Worm (Caenorhabditis elegans) whole organism, L2 larva: ENCODE measurements around the gene K02D10.3.
A peak's percentile ranks its signal among the peaks of the same experiment; 100 is the strongest.

ENCODE experiments used
- C34F6.9 ChIP-seq: fragments of 150-350 bp; optimal IDR thresholded peaks from 2 replicates; lab custom pipeline; 2014; ENCODE audit warnings: missing biosample characterization, missing genetic modification characterization
- F13H6.1 ChIP-seq: sonication (generic microtip); optimal IDR thresholded peaks from 2 replicates; lab custom pipeline; 2016; ENCODE audit warnings: missing genetic modification characterization, missing compliant biosample characterization
- R02D3.7 ChIP-seq: fragments of 150-350 bp; optimal IDR thresholded peaks from 2 replicates; lab custom pipeline; 2014; ENCODE audit warnings: missing biosample characterization, missing genetic modification characterization
- Y55F3AM.14 ChIP-seq: fragments of 200-800 bp; sonication (Bioruptor generic); optimal IDR thresholded peaks from 2 replicates; lab custom pipeline; 2018; ENCODE audit warnings: mild to moderate bottlenecking, missing genetic modification characterization, missing compliant biosample characterization
- ZK546.5 ChIP-seq: sonication (generic microtip); optimal IDR thresholded peaks from 2 replicates; lab custom pipeline; 2017; ENCODE audit warnings: missing biosample characterization, missing genetic modification characterization
- alr-1 ChIP-seq: fragments of 150-350 bp; optimal IDR thresholded peaks from 2 replicates; lab custom pipeline; 2014; ENCODE audit warnings: missing biosample characterization, missing genetic modification characterization
- aly-2 ChIP-seq: fragments of 150-350 bp; optimal IDR thresholded peaks from 2 replicates; lab custom pipeline; 2014; ENCODE audit warnings: missing biosample characterization, missing genetic modification characterization
- ama-1 ChIP-seq: fragments of 150-350 bp; optimal IDR thresholded peaks from 2 replicates; lab custom pipeline; 2018; ENCODE audit warnings: inconsistent platforms
- blmp-1 ChIP-seq: sonication (generic microtip); optimal IDR thresholded peaks from 2 replicates; lab custom pipeline; 2017; ENCODE audit warnings: missing genetic modification characterization, mild to moderate bottlenecking, missing compliant biosample characterization, antibody characterized with exemption, moderate library complexity; ENCODE audit not compliant: insufficient read depth
- ceh-16 ChIP-seq: fragments of 150-350 bp; optimal IDR thresholded peaks from 2 replicates; lab custom pipeline; 2014; ENCODE audit warnings: missing biosample characterization, missing genetic modification characterization
- ceh-82 ChIP-seq: fragments of 150-350 bp; optimal IDR thresholded peaks from 2 replicates; lab custom pipeline; 2014; ENCODE audit warnings: missing biosample characterization, missing genetic modification characterization
- crh-2 ChIP-seq: sonication (generic microtip); optimal IDR thresholded peaks from 2 replicates; lab custom pipeline; 2017; ENCODE audit warnings: missing biosample characterization, missing genetic modification characterization
- dmd-4 ChIP-seq: sonication (generic microtip); optimal IDR thresholded peaks from 2 replicates; lab custom pipeline; 2017; ENCODE audit warnings: missing biosample characterization, missing genetic modification characterization
- egl-27 ChIP-seq: sonication (generic microtip); optimal IDR thresholded peaks from 3 replicates; lab custom pipeline; 2017; ENCODE audit warnings: missing biosample characterization, missing genetic modification reagents, missing genetic modification characterization
- elt-1 ChIP-seq: fragments of 150-350 bp; optimal IDR thresholded peaks from 2 replicates; lab custom pipeline; 2014; ENCODE audit warnings: missing biosample characterization, missing genetic modification characterization
- elt-3 ChIP-seq: sonication (generic microtip); optimal IDR thresholded peaks from 2 replicates; lab custom pipeline; 2017; ENCODE audit warnings: missing biosample characterization, missing genetic modification characterization
- fos-1 ChIP-seq: fragments of 150-350 bp; optimal IDR thresholded peaks from 2 replicates; lab custom pipeline; 2014; ENCODE audit warnings: missing biosample characterization, missing genetic modification characterization
- gmeb-1 ChIP-seq: fragments of 150-350 bp; optimal IDR thresholded peaks from 2 replicates; lab custom pipeline; 2014; ENCODE audit warnings: missing biosample characterization, missing genetic modification characterization
- lin-11 ChIP-seq: fragments of 150-350 bp; sonication (generic microtip); optimal IDR thresholded peaks from 2 replicates; lab custom pipeline; 2014; ENCODE audit warnings: missing biosample characterization, missing genetic modification characterization, inconsistent platforms, mixed read lengths
- lin-13 ChIP-seq: fragments of 150-350 bp; optimal IDR thresholded peaks from 2 replicates; lab custom pipeline; 2014; ENCODE audit warnings: missing biosample characterization, missing genetic modification reagents, missing genetic modification characterization
- lin-39 ChIP-seq: fragments of 150-350 bp; optimal IDR thresholded peaks from 2 replicates; lab custom pipeline; 2014; ENCODE audit warnings: missing biosample characterization, missing genetic modification reagents, missing genetic modification characterization
- lsy-2 ChIP-seq, 2 experiments: fragments of 150-350 bp in 1 of 2; sonication (generic microtip) in 1 of 2; optimal IDR thresholded peaks; 2 replicates each; lab custom pipeline; 2014 to 2017; ENCODE audit warnings: missing biosample characterization in 2 of 2, missing genetic modification characterization in 2 of 2
- mab-5 ChIP-seq: fragments of 150-350 bp; optimal IDR thresholded peaks from 2 replicates; lab custom pipeline; 2014; ENCODE audit warnings: missing biosample characterization, missing genetic modification characterization
- mbf-1 ChIP-seq: sonication (generic microtip); optimal IDR thresholded peaks from 2 replicates; lab custom pipeline; 2017; ENCODE audit warnings: missing biosample characterization, missing genetic modification characterization
- nhr-12 ChIP-seq: fragments of 150-350 bp; optimal IDR thresholded peaks from 2 replicates; lab custom pipeline; 2014; ENCODE audit warnings: missing biosample characterization, missing genetic modification characterization
- nhr-129 ChIP-seq: fragments of 150-350 bp; optimal IDR thresholded peaks from 2 replicates; lab custom pipeline; 2014; ENCODE audit warnings: missing biosample characterization, missing genetic modification characterization
- nhr-21 ChIP-seq: fragments of 150-350 bp; optimal IDR thresholded peaks from 2 replicates; lab custom pipeline; 2014; ENCODE audit warnings: missing biosample characterization, missing genetic modification characterization
- nhr-23 ChIP-seq: fragments of 150-350 bp; optimal IDR thresholded peaks from 2 replicates; lab custom pipeline; 2014; ENCODE audit warnings: missing biosample characterization, missing genetic modification reagents, missing genetic modification characterization
- nhr-237 ChIP-seq: fragments of 150-350 bp; optimal IDR thresholded peaks from 2 replicates; lab custom pipeline; 2014; ENCODE audit warnings: missing biosample characterization, missing genetic modification characterization
- nhr-25 ChIP-seq: fragments of 150-350 bp; sonication (generic microtip); optimal IDR thresholded peaks from 3 replicates; lab custom pipeline; 2014; ENCODE audit warnings: missing biosample characterization, missing genetic modification characterization
- nhr-6 ChIP-seq: fragments of 150-350 bp; optimal IDR thresholded peaks from 2 replicates; lab custom pipeline; 2014; ENCODE audit warnings: missing biosample characterization, missing genetic modification characterization
- nhr-77 ChIP-seq: fragments of 150-350 bp; optimal IDR thresholded peaks from 2 replicates; lab custom pipeline; 2014; ENCODE audit warnings: missing biosample characterization, missing genetic modification characterization
- peb-1 ChIP-seq: fragments of 150-350 bp; optimal IDR thresholded peaks from 2 replicates; lab custom pipeline; 2014; ENCODE audit warnings: missing biosample characterization, missing genetic modification characterization
- sem-4 ChIP-seq: fragments of 150-350 bp; optimal IDR thresholded peaks from 2 replicates; lab custom pipeline; 2014; ENCODE audit warnings: missing biosample characterization, missing genetic modification reagents, missing genetic modification characterization
- skn-1 ChIP-seq: sonication (generic microtip); optimal IDR thresholded peaks from 2 replicates; lab custom pipeline; 2017; ENCODE audit warnings: missing biosample characterization, missing genetic modification characterization
- sma-3 ChIP-seq: sonication (generic microtip); optimal IDR thresholded peaks from 2 replicates; lab custom pipeline; 2016; ENCODE audit warnings: missing genetic modification reagents, missing genetic modification characterization, missing compliant biosample characterization
- snpc-4 ChIP-seq: fragments of 150-350 bp; optimal IDR thresholded peaks from 2 replicates; lab custom pipeline; 2014; ENCODE audit warnings: missing biosample characterization, missing genetic modification characterization
- unc-55 ChIP-seq: fragments of 150-350 bp; sonication (generic microtip); optimal IDR thresholded peaks from 3 replicates; lab custom pipeline; 2014; ENCODE audit warnings: missing biosample characterization, missing genetic modification reagents, missing genetic modification characterization
- unc-62 ChIP-seq: fragments of 150-350 bp; optimal IDR thresholded peaks from 2 replicates; lab custom pipeline; 2014; ENCODE audit warnings: missing biosample characterization, missing genetic modification reagents, missing genetic modification characterization
- zag-1 ChIP-seq: fragments of 150-350 bp; optimal IDR thresholded peaks from 2 replicates; lab custom pipeline; 2014; ENCODE audit warnings: missing biosample characterization, missing genetic modification characterization
- ztf-1 ChIP-seq: fragments of 200-800 bp; sonication (Bioruptor generic); conservative IDR thresholded peaks from 2 replicates; pipeline ENCODE4 v1.3.6; 2022; ENCODE audit warnings: missing genetic modification characterization, missing compliant biosample characterization
- ztf-4 ChIP-seq: fragments of 150-350 bp; optimal IDR thresholded peaks from 2 replicates; lab custom pipeline; 2014; ENCODE audit warnings: missing biosample characterization, missing genetic modification characterization

Gene K02D10.3

DNA sequence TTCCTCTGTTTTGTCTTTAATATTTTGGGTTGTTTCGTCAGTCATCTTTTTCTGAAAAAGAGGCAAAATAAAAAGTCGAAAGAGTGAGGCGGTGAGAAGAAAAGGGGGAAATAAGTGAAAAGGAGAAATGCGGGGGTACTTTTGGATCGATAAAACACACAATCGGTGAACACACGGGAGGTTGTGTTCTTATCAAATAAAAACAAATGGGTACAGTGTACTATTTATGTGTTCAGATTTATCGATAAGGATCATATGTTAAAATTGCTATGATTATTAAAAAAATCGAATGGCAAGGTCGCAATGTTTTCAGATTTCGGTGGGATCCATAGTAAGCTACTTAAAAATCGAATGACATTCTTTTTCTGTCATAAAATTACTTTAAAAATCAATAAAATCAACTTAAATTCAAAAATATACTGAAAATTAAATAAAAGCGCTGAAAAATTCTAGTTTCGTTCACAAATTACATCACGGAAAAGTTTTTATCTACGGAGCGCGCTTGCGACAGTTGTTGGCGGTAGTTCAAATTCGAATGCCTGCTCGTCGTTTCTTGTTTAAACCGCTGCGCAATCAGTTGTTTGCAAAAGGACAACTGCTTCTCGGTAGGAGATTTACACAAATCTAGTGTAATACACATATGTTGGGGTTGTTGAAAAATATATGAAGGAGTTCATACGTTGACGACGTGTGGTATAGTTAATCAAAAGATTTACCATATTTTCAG lies 37.7 kb upstream of the K02D10.3 start, which contains the start of gene prx-19 (continued):
- TF ChIP-seq ceh-16 (tag; lab: Kevin White, UChicago) (no peak), peb-1 (no peak), nhr-12 (tag; lab: Kevin White, UChicago) (no peak), aly-2 (tag; lab: Kevin White, UChicago) (no peak), ztf-1 (GFP tag; lab: Robert Waterston, UW) (no peak), dmd-4 (tag; lab: Kevin White, UChicago) (no peak), nhr-23 (tag; lab: Kevin White, UChicago) (no peak), lin-13 (peak; percentile 15), elt-3 (tag; lab: Kevin White, UChicago) (no peak), ztf-4 (tag; lab: Kevin White, UChicago) (no peak), lin-39 (no peak), lsy-2 (tag; optimal IDR thresholded peaks at IDR 0.05; lab: Kevin White, UChicago) (peak in 1 of 2 experiments; percentile 66), R02D3.7 (no peak), skn-1 (tag; lab: Kevin White, UChicago) (no peak)

DNA sequence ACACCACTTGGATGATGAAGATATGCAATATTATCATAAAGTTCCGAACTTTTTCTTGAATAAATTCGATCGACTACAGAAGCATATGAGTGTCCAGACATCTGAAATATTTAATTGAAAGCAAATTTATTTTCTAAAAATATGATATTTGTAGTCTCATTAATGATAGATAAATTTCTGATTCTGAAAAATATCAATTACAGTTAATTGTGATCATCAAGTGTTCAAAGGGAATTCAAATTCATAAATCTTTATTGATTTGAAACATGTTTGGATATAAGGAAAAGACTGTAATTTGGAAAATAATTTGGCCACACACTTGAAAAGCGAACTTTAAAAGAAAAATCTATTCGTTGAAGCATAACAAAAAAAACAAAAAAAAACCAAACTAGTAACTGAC lies 35.5 kb upstream of the K02D10.3 start, which contains the start of gene F54F2.7:
F54F2.7 (minus strand) TSS at position 101 of the 400 bp plus-strand sequence.
- TF ChIP-seq elt-1 (tag; lab: Kevin White, UChicago) (no peak), ZK546.5 (tag; lab: Kevin White, UChicago) (no peak), sma-3 (GFP tag; lab: Kevin White, UChicago) (no peak), alr-1 (tag; lab: Kevin White, UChicago) (no peak), unc-62 (no peak), ama-1 (lab: Kevin White, UChicago) (no peak), lin-13 (no peak), blmp-1 (tag; lab: Kevin White, UChicago) (no peak), mab-5 (no peak)

DNA sequence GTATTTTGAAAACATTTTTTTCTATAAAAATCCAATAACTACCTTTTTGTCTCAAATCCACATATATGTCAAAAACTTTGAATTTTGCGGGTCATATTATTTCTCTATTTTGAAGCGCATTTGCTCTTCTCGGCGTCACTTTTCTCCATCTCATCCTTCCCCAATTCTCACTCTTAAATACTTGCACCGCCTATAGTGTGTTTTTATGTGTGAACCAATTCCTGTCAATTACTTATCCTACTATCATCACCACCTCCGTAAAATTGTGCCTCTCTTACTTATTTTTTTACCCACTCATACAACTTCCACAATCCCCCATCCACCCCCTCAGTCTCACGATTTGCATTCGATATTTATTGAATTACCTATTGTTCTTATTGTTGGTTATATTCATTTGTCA lies 34.1 kb upstream of the K02D10.3 start:
- TF ChIP-seq nhr-12 (tag; lab: Kevin White, UChicago) (no peak), nhr-25 (tag; lab: Kevin White, UChicago) (no peak)
- TF ChIP-seq, all 48 proteins: peak for 0

DNA sequence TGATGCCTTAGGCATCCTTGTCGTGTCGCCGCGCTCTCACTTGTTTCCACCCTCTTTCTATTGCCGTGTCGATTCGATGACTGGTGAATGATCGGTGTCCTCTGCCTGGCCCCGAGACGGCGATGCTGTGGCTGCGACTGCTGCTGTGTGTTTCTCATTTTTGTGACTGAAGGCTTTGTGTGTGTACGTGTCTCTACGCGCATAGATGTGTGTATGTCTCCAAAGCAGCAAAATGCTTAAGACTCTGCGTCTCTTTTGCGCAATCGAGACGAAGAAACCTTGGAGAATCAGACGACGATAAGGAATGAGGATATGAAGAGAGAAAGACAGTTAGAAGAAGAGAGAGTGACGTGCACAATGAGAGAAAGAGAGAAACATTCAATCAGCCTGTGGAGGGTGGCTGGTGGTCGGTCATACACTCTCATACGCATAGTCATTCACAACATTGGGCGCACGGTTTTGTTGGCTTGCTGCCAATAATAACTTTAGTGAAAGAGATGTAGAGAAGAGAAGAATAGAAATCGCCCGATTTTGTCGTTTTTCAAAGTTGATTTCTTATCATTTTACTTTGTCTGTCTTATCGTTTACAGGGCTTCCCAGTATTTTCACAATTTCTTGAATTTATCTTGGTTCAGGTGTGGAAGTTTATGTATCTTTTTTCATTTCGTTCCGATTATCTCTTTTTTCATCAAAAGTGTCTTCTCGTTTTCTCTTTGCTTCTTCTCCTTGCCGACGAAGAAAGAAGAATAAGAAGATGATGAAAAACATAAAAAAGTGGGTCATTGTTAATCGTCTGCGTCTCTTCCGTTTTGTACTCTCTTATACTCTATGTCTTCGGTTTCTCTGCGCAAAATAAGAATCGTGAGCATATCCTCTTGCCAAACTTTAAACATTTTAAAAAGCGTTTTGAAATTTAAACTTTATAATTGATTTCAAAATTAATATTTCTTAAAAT lies 30.4 kb upstream of the K02D10.3 start:
- TF ChIP-seq ama-1 (lab: Kevin White, UChicago): peak; percentile 76
- peak; percentile 98 for TF ChIP-seq nhr-25 (tag; lab: Kevin White, UChicago)
- peak; percentile 99 for TF ChIP-seq nhr-129 (tag; lab: Kevin White, UChicago)
- peak; percentile 96 for TF ChIP-seq ztf-4 (tag; lab: Kevin White, UChicago)
- TF ChIP-seq skn-1 (tag; lab: Kevin White, UChicago): no peak
- TF ChIP-seq nhr-77 (tag; lab: Kevin White, UChicago): peak; percentile 83
- TF ChIP-seq unc-55 (GFP tag; lab: Kevin White, UChicago): peak; percentile 97
- TF ChIP-seq blmp-1 (tag; lab: Kevin White, UChicago): peak; percentile 57
- peak; percentile 99 for TF ChIP-seq crh-2
- TF ChIP-seq unc-62: peak; percentile 86
- peak; percentile 92 for TF ChIP-seq lin-11 (tag; lab: Kevin White, UChicago)
- peak; percentile 92 for TF ChIP-seq Y55F3AM.14 (GFP tag; lab: Kevin White, UChicago)
- peak; percentile 80 for TF ChIP-seq nhr-237 (tag; lab: Kevin White, UChicago)
- TF ChIP-seq sem-4 (tag; lab: Kevin White, UChicago): peak; percentile 96
- peak; percentile 100 for TF ChIP-seq F13H6.1
- TF ChIP-seq nhr-21: peak; percentile 95
- peak; percentile 97 for TF ChIP-seq nhr-6 (tag; lab: Kevin White, UChicago)
- TF ChIP-seq lsy-2 (tag; optimal IDR thresholded peaks at IDR 0.05; lab: Kevin White, UChicago): peak; percentile 77 to 95
- TF ChIP-seq ceh-82 (tag; lab: Kevin White, UChicago): peak; percentile 71
- TF ChIP-seq mbf-1 (tag; lab: Kevin White, UChicago): no peak
- peak; percentile 95 for TF ChIP-seq fos-1 (tag; lab: Kevin White, UChicago)
- no peak for TF ChIP-seq elt-1 (tag; lab: Kevin White, UChicago)
- TF ChIP-seq nhr-23 (tag; lab: Kevin White, UChicago): no peak
- peak; percentile 96 for TF ChIP-seq sma-3 (GFP tag; lab: Kevin White, UChicago)
- peak; percentile 85 for TF ChIP-seq snpc-4 (tag; lab: Kevin White, UChicago)
- TF ChIP-seq dmd-4 (tag; lab: Kevin White, UChicago): no peak
- TF ChIP-seq peb-1: no peak
- TF ChIP-seq lin-39: peak; percentile 92
- TF ChIP-seq C34F6.9 (tag; lab: Kevin White, UChicago): peak; percentile 99
- peak; percentile 83 for TF ChIP-seq lin-13
- TF ChIP-seq egl-27: peak; percentile 99
- peak; percentile 99 for TF ChIP-seq alr-1 (tag; lab: Kevin White, UChicago)
- TF ChIP-seq gmeb-1 (tag; lab: Kevin White, UChicago): peak; percentile 81
- no peak for TF ChIP-seq R02D3.7
- peak; percentile 93 for TF ChIP-seq zag-1 (tag; lab: Kevin White, UChicago)
- TF ChIP-seq ZK546.5 (tag; lab: Kevin White, UChicago): peak; percentile 45
